Worm (Caenorhabditis elegans) whole organism, L4 larva: ENCODE data around the gene srgp-1.

ENCODE experiments used
- fkh-10 ChIP-seq: fragments of 150-350 bp; optimal IDR thresholded peaks from 2 replicates; lab custom pipeline; 2014; ENCODE audit warnings: missing biosample characterization, missing genetic modification reagents, missing genetic modification characterization
- lin-39 ChIP-seq: fragments of 150-350 bp; optimal IDR thresholded peaks from 2 replicates; lab custom pipeline; 2014; ENCODE audit warnings: missing biosample characterization, missing genetic modification reagents, missing genetic modification characterization
- mxl-2 ChIP-seq: fragments of 200-800 bp; sonication (Bioruptor generic); conservative IDR thresholded peaks from 2 replicates; pipeline ENCODE4 v1.3.6; 2022; ENCODE audit warnings: missing genetic modification reagents, missing genetic modification characterization, missing compliant biosample characterization
- nhr-11 ChIP-seq: fragments of 150-350 bp; optimal IDR thresholded peaks from 2 replicates; lab custom pipeline; 2014; ENCODE audit warnings: missing biosample characterization, missing genetic modification characterization
- spr-3 ChIP-seq: fragments of 200-800 bp; sonication (Bioruptor generic); optimal IDR thresholded peaks from 2 replicates; lab custom pipeline; 2018; ENCODE audit warnings: mild to moderate bottlenecking, missing genetic modification characterization, missing compliant biosample characterization
- tra-1 ChIP-seq: fragments of 200-800 bp; sonication (Bioruptor generic); IDR thresholded peaks from 2 replicates; pipeline ENCODE4 v1.3.6; 2022; ENCODE audit warnings: missing genetic modification reagents, missing genetic modification characterization, missing compliant biosample characterization
- unc-62 ChIP-seq, 3 experiments: fragments of 150-350 bp in 1 of 3; sonication (generic microtip); optimal IDR thresholded peaks in 2 of 3; peaks in 1 of 3; 1 replicate in 1 of 3; 2 replicates in 2 of 3; lab custom pipeline; 2014 to 2017; ENCODE audit warnings: missing biosample characterization in 3 of 3, missing genetic modification characterization in 3 of 3, missing genetic modification reagents in 3 of 3, missing genotype in 1 of 3
- ztf-11 ChIP-seq: fragments of 150-350 bp; optimal IDR thresholded peaks from 2 replicates; lab custom pipeline; 2014; ENCODE audit warnings: missing biosample characterization, missing genetic modification characterization

ce11 chrIV:11623759-11624287 is 53.5 kb downstream of the srgp-1 start:
- TF ChIP-seq unc-62 (GFP tag; optimal IDR thresholded peaks at IDR 0.05 in 1 of 2; lab: Kevin White, UChicago) (peak in 1 of 2 experiments; percentile 88), unc-62 (tag; optimal IDR thresholded peaks at IDR 0.05; lab: Kevin White, UChicago) (no peak), tra-1 (GFP tag; lab: Robert Waterston, UW) (no peak), mxl-2 (GFP tag; lab: Robert Waterston, UW) (no peak), lin-39 (tag; lab: Kevin White, UChicago) (no peak), nhr-11 (tag; lab: Kevin White, UChicago) (no peak), ztf-11 (tag; lab: Kevin White, UChicago) (no peak), spr-3 (GFP tag; lab: Kevin White, UChicago) (no peak), fkh-10 (GFP tag; lab: Kevin White, UChicago) (no peak)
